Fruit fly (Drosophila melanogaster) whole organism, embryonic: ENCODE data around the gene SkpE.

Experiments
- Adf1 ChIP-seq: fragments of 200-800 bp; sonication (Bioruptor generic); IDR thresholded peaks from 2 replicates; pipeline ENCODE4 v1.3.6; 2022; ENCODE audit warnings: missing biosample characterization, missing genetic modification characterization
- Asciz ChIP-seq: fragments of 200-800 bp; sonication (Bioruptor generic); optimal IDR thresholded peaks from 2 replicates; lab custom pipeline; 2017; ENCODE audit warnings: missing biosample characterization, mild to moderate bottlenecking, missing genetic modification characterization, missing genetic modification reagents
- Atf6 ChIP-seq: fragments of 200-800 bp; sonication (Bioruptor generic); IDR thresholded peaks from 2 replicates; pipeline ENCODE4 v1.3.6; 2022; ENCODE audit warnings: missing biosample characterization, missing genetic modification characterization
- B-H2 ChIP-seq: fragments of 200-800 bp; sonication (Bioruptor generic); optimal IDR thresholded peaks from 2 replicates; lab custom pipeline; 2018; ENCODE audit warnings: missing biosample characterization, mild to moderate bottlenecking, missing genetic modification characterization
- Bgb ChIP-seq: fragments of 200-800 bp; sonication (Bioruptor generic); IDR thresholded peaks from 2 replicates; pipeline ENCODE4 v1.3.6; 2022; ENCODE audit warnings: missing biosample characterization, missing genetic modification characterization; ENCODE audit not compliant: partially characterized antibody
- Blimp-1 ChIP-seq: fragments of 200-800 bp; sonication (Bioruptor generic); optimal IDR thresholded peaks from 3 replicates; lab custom pipeline; 2018; ENCODE audit warnings: missing biosample characterization, missing genetic modification characterization, mild to moderate bottlenecking, moderate library complexity, missing genetic modification reagents
- CG10654 ChIP-seq: fragments of 200-800 bp; sonication (Bioruptor generic); optimal IDR thresholded peaks from 2 replicates; lab custom pipeline; 2016; ENCODE audit warnings: missing biosample characterization, missing genetic modification characterization
- CG10979 ChIP-seq: fragments of 200-800 bp; sonication (Bioruptor generic); optimal IDR thresholded peaks from 2 replicates; lab custom pipeline; 2018; ENCODE audit warnings: missing biosample characterization, mild to moderate bottlenecking, missing genetic modification characterization, moderate library complexity
- CG12071 ChIP-seq: fragments of 200-800 bp; sonication (Bioruptor generic); optimal IDR thresholded peaks from 3 replicates; lab custom pipeline; 2018; ENCODE audit warnings: missing biosample characterization, mild to moderate bottlenecking, missing genetic modification characterization
- CG14710 ChIP-seq: fragments of 200-800 bp; sonication (Bioruptor generic); optimal IDR thresholded peaks from 3 replicates; lab custom pipeline; 2019; ENCODE audit warnings: missing biosample characterization, mild to moderate bottlenecking, missing genetic modification characterization, moderate library complexity
- CG1603 ChIP-seq: fragments of 200-800 bp; sonication (Bioruptor generic); optimal IDR thresholded peaks from 2 replicates; lab custom pipeline; 2019; ENCODE audit warnings: missing biosample characterization, mild to moderate bottlenecking, missing genetic modification characterization, moderate library complexity
- CG18262 ChIP-seq: fragments of 200-800 bp; optimal IDR thresholded peaks from 3 replicates; lab custom pipeline; 2019; ENCODE audit warnings: missing biosample characterization, mild to moderate bottlenecking, missing genetic modification characterization, moderate library complexity
- CG32772 ChIP-seq: fragments of 200-800 bp; sonication (Bioruptor generic); IDR thresholded peaks from 2 replicates; pipeline ENCODE4 v1.3.6; 2022; ENCODE audit warnings: missing biosample characterization, missing genetic modification characterization
- CG4820 ChIP-seq: fragments of 200-800 bp; sonication (Bioruptor generic); optimal IDR thresholded peaks from 3 replicates; lab custom pipeline; 2016; ENCODE audit warnings: missing biosample characterization, missing genetic modification characterization
- CG6683 ChIP-seq: fragments of 200-800 bp; sonication (Bioruptor generic); optimal IDR thresholded peaks from 2 replicates; lab custom pipeline; 2017; ENCODE audit warnings: missing biosample characterization, mild to moderate bottlenecking, missing genetic modification characterization, missing genetic modification reagents
- E2f1 ChIP-seq: fragments of 200-800 bp; sonication (Bioruptor generic); IDR thresholded peaks from 2 replicates; pipeline ENCODE4 v1.3.6; 2022; ENCODE audit warnings: missing biosample characterization, missing genetic modification characterization
- Fer1 ChIP-seq: fragments of 200-800 bp; sonication (Bioruptor generic); optimal IDR thresholded peaks from 2 replicates; lab custom pipeline; 2017; ENCODE audit warnings: missing biosample characterization, mild to moderate bottlenecking, missing genetic modification characterization
- Hr39 ChIP-seq: fragments of >200 bp; optimal IDR thresholded peaks from 2 replicates; lab custom pipeline; 2017
- Med ChIP-seq: fragments of 200-800 bp; sonication (Bioruptor generic); peaks from one replicate; lab custom pipeline; 2016; ENCODE audit warnings: missing biosample characterization, missing genetic modification characterization, mild to moderate bottlenecking, inconsistent platforms, moderate library complexity
- Nf-YB ChIP-seq: fragments of 200-800 bp; sonication (Bioruptor generic); optimal IDR thresholded peaks from 3 replicates; lab custom pipeline; 2019; ENCODE audit warnings: missing biosample characterization, mild to moderate bottlenecking, missing genetic modification characterization, moderate library complexity
- Ptx1 ChIP-seq: fragments of 200-800 bp; sonication (Bioruptor generic); IDR thresholded peaks from 2 replicates; pipeline ENCODE4 v1.3.6; 2022; ENCODE audit warnings: missing biosample characterization, missing genetic modification characterization
- Spps ChIP-seq: fragments of 200-800 bp; sonication (Bioruptor generic); optimal IDR thresholded peaks from 2 replicates; lab custom pipeline; 2018; ENCODE audit warnings: missing biosample characterization, mild to moderate bottlenecking, missing genetic modification characterization
- Usf ChIP-seq: fragments of 200-800 bp; sonication (Bioruptor generic); optimal IDR thresholded peaks from 2 replicates; lab custom pipeline; 2017; ENCODE audit warnings: missing genotype, missing biosample characterization, missing genetic modification characterization
- Xrp1 ChIP-seq: fragments of 200-800 bp; sonication (Bioruptor generic); IDR thresholded peaks from 2 replicates; pipeline ENCODE4 v1.3.6; 2022; ENCODE audit warnings: missing biosample characterization, missing genetic modification characterization
- ac ChIP-seq: fragments of 200-800 bp; sonication (Bioruptor generic); optimal IDR thresholded peaks from 3 replicates; lab custom pipeline; 2017; ENCODE audit warnings: missing biosample characterization, mild to moderate bottlenecking, missing genetic modification characterization
- aop ChIP-seq: fragments of 200-800 bp; sonication (Bioruptor generic); IDR thresholded peaks from 2 replicates; pipeline ENCODE4 v1.3.6; 2022; ENCODE audit warnings: missing biosample characterization, missing genetic modification characterization
- bsh ChIP-seq, 2 experiments: fragments of 200-800 bp; sonication (Bioruptor generic); optimal IDR thresholded peaks; 2 replicates each; lab custom pipeline; 2017 to 2018; ENCODE audit warnings: mild to moderate bottlenecking in 2 of 2, missing biosample characterization in 2 of 2, missing genetic modification characterization in 2 of 2, moderate library complexity in 1 of 2
- cas ChIP-seq: fragments of 200-800 bp; sonication (Bioruptor generic); IDR thresholded peaks from 2 replicates; pipeline ENCODE4 v1.3.6; 2022; ENCODE audit warnings: missing biosample characterization, missing genetic modification characterization
- cwo ChIP-seq: fragments of 200-800 bp; sonication (Bioruptor generic); optimal IDR thresholded peaks from 3 replicates; lab custom pipeline; 2017; ENCODE audit warnings: missing biosample characterization, missing genetic modification characterization, mild to moderate bottlenecking, moderate library complexity, missing genetic modification reagents
- da ChIP-seq: fragments of 200-800 bp; sonication (Bioruptor generic); optimal IDR thresholded peaks from 2 replicates; lab custom pipeline; 2016; ENCODE audit warnings: missing biosample characterization, missing genetic modification characterization
- dmrt11E ChIP-seq: fragments of 200-800 bp; sonication (Bioruptor generic); optimal IDR thresholded peaks from 3 replicates; lab custom pipeline; 2018; ENCODE audit warnings: missing biosample characterization, mild to moderate bottlenecking, missing genetic modification characterization, moderate library complexity
- dmrt99B ChIP-seq: fragments of 200-800 bp; sonication (Bioruptor generic); optimal IDR thresholded peaks from 2 replicates; lab custom pipeline; 2018; ENCODE audit warnings: missing biosample characterization, mild to moderate bottlenecking, missing genetic modification characterization, moderate library complexity
- eyg ChIP-seq: fragments of 200-800 bp; sonication (Bioruptor generic); optimal IDR thresholded peaks from 3 replicates; lab custom pipeline; 2016; ENCODE audit warnings: missing biosample characterization, missing genetic modification characterization
- gem ChIP-seq: fragments of 200-800 bp; sonication (Bioruptor generic); optimal IDR thresholded peaks from 2 replicates; lab custom pipeline; 2019; ENCODE audit warnings: missing biosample characterization, mild to moderate bottlenecking, missing genetic modification characterization, moderate library complexity
- grau ChIP-seq: fragments of 200-800 bp; optimal IDR thresholded peaks from 3 replicates; lab custom pipeline; 2019; ENCODE audit warnings: missing biosample characterization, mild to moderate bottlenecking, missing genetic modification characterization, moderate library complexity
- gsb ChIP-seq: fragments of 200-800 bp; sonication (Bioruptor generic); IDR thresholded peaks from 2 replicates; pipeline ENCODE4 v1.3.6; 2022; ENCODE audit warnings: missing biosample characterization, missing genetic modification characterization
- h ChIP-seq: fragments of >200 bp; optimal IDR thresholded peaks from 2 replicates; lab custom pipeline; 2017
- klu ChIP-seq: fragments of 200-800 bp; sonication (Bioruptor generic); IDR thresholded peaks from 2 replicates; pipeline ENCODE4 v1.3.6; 2022; ENCODE audit warnings: missing biosample characterization, missing genetic modification characterization
- lola ChIP-seq, 3 experiments: fragments of >200 bp in 2 of 3; fragments of 200-800 bp in 1 of 3; sonication (Bioruptor generic) in 1 of 3; optimal IDR thresholded peaks; 2 replicates each; lab custom pipeline; 2017 to 2019; ENCODE audit warnings: missing biosample characterization in 3 of 3, missing genetic modification characterization in 3 of 3, mild to moderate bottlenecking in 1 of 3, moderate library complexity in 1 of 3
- pb ChIP-seq: fragments of 200-800 bp; sonication (Bioruptor generic); optimal IDR thresholded peaks from 3 replicates; lab custom pipeline; 2016; ENCODE audit warnings: missing biosample characterization, missing genetic modification characterization
- phol ChIP-seq: fragments of 200-800 bp; sonication (Bioruptor generic); optimal IDR thresholded peaks from 3 replicates; lab custom pipeline; 2018; ENCODE audit warnings: missing biosample characterization, mild to moderate bottlenecking, missing genetic modification characterization, moderate library complexity
- psq ChIP-seq: fragments of 200-800 bp; sonication (Bioruptor generic); optimal IDR thresholded peaks from 2 replicates; lab custom pipeline; 2017; ENCODE audit warnings: missing biosample characterization, missing genetic modification characterization
- row ChIP-seq: fragments of 200-800 bp; sonication (Bioruptor generic); IDR thresholded peaks from 3 replicates; pipeline ENCODE4 v1.3.6; 2022; ENCODE audit warnings: missing biosample characterization, missing genetic modification characterization
- slou ChIP-seq: fragments of 200-800 bp; sonication (Bioruptor generic); optimal IDR thresholded peaks from 3 replicates; lab custom pipeline; 2016; ENCODE audit warnings: missing biosample characterization, missing genetic modification characterization
- sna ChIP-seq: fragments of 200-800 bp; sonication (Bioruptor generic); IDR thresholded peaks from 2 replicates; pipeline ENCODE4 v1.3.6; 2022; ENCODE audit warnings: missing biosample characterization, missing genetic modification characterization; ENCODE audit not compliant: partially characterized antibody
- sqz ChIP-seq: fragments of 200-800 bp; sonication (Bioruptor generic); optimal IDR thresholded peaks from 3 replicates; lab custom pipeline; 2018; ENCODE audit warnings: missing biosample characterization, mild to moderate bottlenecking, missing genetic modification characterization
- tgo ChIP-seq: fragments of 200-800 bp; sonication (Bioruptor generic); IDR thresholded peaks from 3 replicates; pipeline ENCODE4 v1.3.6; 2022; ENCODE audit warnings: missing biosample characterization, missing genetic modification characterization
- trem ChIP-seq: fragments of 200-800 bp; optimal IDR thresholded peaks from 3 replicates; lab custom pipeline; 2019; ENCODE audit warnings: missing biosample characterization, mild to moderate bottlenecking, missing genetic modification characterization, moderate library complexity
- wdn ChIP-seq: fragments of 200-800 bp; sonication (Bioruptor generic); IDR thresholded peaks from 2 replicates; pipeline ENCODE4 v1.3.6; 2022; ENCODE audit warnings: missing biosample characterization, missing genetic modification characterization

Gene SkpE

DNA sequence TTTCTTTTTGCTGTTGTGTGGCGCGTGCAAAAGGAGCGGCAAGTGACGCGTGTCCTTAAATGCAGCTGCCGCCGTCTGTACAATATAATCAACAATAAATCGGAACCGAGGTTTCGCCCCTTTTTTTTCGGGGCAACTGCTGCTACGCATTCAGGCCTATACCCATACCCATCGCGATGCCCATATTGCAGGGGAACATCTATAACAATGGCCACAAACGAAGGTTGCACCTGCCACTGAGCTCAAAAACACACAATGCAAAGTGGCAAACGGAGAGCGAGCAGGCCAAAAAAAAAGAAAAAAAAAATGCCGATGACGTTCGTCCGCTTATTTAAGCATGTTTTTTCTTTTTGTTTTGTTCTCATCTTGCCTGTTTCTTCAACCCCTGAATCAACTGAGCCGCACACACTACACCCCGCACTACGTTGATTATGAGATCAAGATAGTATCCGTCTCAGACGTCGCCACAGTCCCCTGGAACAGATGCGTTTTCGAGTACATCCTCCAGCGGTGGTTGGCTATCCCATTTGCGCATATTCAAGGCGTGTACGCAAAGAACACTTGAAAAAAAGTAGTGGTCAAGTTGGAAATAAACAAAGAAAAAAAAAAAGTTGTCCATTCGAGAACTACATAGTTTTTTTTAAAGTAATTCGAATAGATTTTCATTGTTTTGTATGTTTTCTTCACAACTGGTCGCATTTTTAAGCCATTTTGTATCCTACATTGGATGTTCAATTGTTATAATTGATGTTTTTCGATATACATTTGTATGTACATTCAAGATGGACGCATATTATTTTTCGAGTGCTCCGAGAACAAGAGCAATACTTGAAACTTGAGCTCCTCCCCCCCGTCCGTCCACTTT lies 18.7 kb upstream of the SkpE start (continued):
- TF ChIP-seq sqz (GFP tag; lab: Kevin White, UChicago) = peak; percentile 77
- peak; percentile 49 for TF ChIP-seq dmrt11E
- no peak for TF ChIP-seq CG6683
- no peak for TF ChIP-seq Asciz (GFP tag; lab: Kevin White, UChicago)
- TF ChIP-seq Atf6 (GFP tag; lab: Robert Waterston, UW) = no peak
- TF ChIP-seq slou (GFP tag; lab: Kevin White, UChicago) = no peak
- peak; percentile 10 for TF ChIP-seq trem (tag; lab: Kevin White, UChicago)
- peak; percentile 51 for TF ChIP-seq Med (GFP tag; lab: Kevin White, UChicago)
- no peak for TF ChIP-seq E2f1 (GFP tag; lab: Robert Waterston, UW)
- TF ChIP-seq Usf (GFP tag; lab: Kevin White, UChicago) = no peak
- TF ChIP-seq gem (tag; lab: Kevin White, UChicago) = peak; percentile 50
- no peak for TF ChIP-seq Bgb (GFP tag; lab: Robert Waterston, UW)
- TF ChIP-seq B-H2 = no peak
- TF ChIP-seq Blimp-1 (GFP tag; lab: Kevin White, UChicago) = peak; percentile 1
- no peak for TF ChIP-seq pb (GFP tag; lab: Kevin White, UChicago)
- TF ChIP-seq CG10654 (GFP tag; lab: Kevin White, UChicago) = no peak
- peak; percentile 48 for TF ChIP-seq CG18262 (tag; lab: Kevin White, UChicago)
- no peak for TF ChIP-seq Xrp1 (GFP tag; lab: Robert Waterston, UW)
- no peak for TF ChIP-seq cwo (GFP tag; lab: Kevin White, UChicago)
- TF ChIP-seq lola (GFP tag; optimal IDR thresholded peaks at IDR 0.05; lab: Kevin White, UChicago) = peak in 1 of 3 experiments; percentile 65
- no peak for TF ChIP-seq Adf1
- peak; percentile 39 for TF ChIP-seq row (GFP tag; lab: Robert Waterston, UW)
- no peak for TF ChIP-seq klu (GFP tag; lab: Robert Waterston, UW)
- peak; percentile 54 for TF ChIP-seq CG32772
- TF ChIP-seq Nf-YB (GFP tag; lab: Kevin White, UChicago) = no peak
- no peak for TF ChIP-seq tgo (GFP tag; lab: Robert Waterston, UW)
- peak; percentile 2 for TF ChIP-seq grau (tag; lab: Kevin White, UChicago)
- peak in 1 of 2 experiments; percentile 3 for TF ChIP-seq bsh (GFP tag; optimal IDR thresholded peaks at IDR 0.05; lab: Kevin White, UChicago)
- TF ChIP-seq CG4820 (GFP tag; lab: Kevin White, UChicago) = no peak
- no peak for TF ChIP-seq Hr39
- TF ChIP-seq ac = peak; percentile 93
- no peak for TF ChIP-seq CG1603 (tag; lab: Kevin White, UChicago)
- TF ChIP-seq psq (GFP tag; lab: Kevin White, UChicago) = no peak
- TF ChIP-seq sna (GFP tag; lab: Robert Waterston, UW) = no peak
- TF ChIP-seq phol (tag; lab: Kevin White, UChicago) = peak; percentile 47
- TF ChIP-seq Spps (tag; lab: Kevin White, UChicago) = no peak
- TF ChIP-seq aop = no peak
- TF ChIP-seq wdn (GFP tag; lab: Robert Waterston, UW) = no peak
- no peak for TF ChIP-seq Fer1 (GFP tag; lab: Kevin White, UChicago)
- peak; percentile 26 for TF ChIP-seq dmrt99B (tag; lab: Kevin White, UChicago)
- TF ChIP-seq cas (GFP tag; lab: Robert Waterston, UW) = no peak
- TF ChIP-seq CG10979 (tag; lab: Kevin White, UChicago) = peak; percentile 51
- no peak for TF ChIP-seq da (GFP tag; lab: Kevin White, UChicago)
- no peak for TF ChIP-seq Ptx1 (GFP tag; lab: Robert Waterston, UW)
- peak; percentile 49 for TF ChIP-seq CG14710
- TF ChIP-seq gsb (GFP tag; lab: Robert Waterston, UW) = no peak
- TF ChIP-seq eyg = no peak
- TF ChIP-seq h = no peak
- no peak for TF ChIP-seq CG12071 (GFP tag; lab: Kevin White, UChicago)
